Worm (Caenorhabditis elegans) whole organism, young adult: ENCODE results near the gene cpg-4.

ENCODE experiments used
- B0019.2 ChIP-seq: fragments of 200-800 bp; sonication (Bioruptor generic); conservative IDR thresholded peaks from 2 replicates; pipeline ENCODE4 v1.3.6; 2022; ENCODE audit warnings: missing genetic modification reagents, missing genetic modification characterization, missing compliant biosample characterization
- B0261.1 ChIP-seq: sonication (generic microtip); optimal IDR thresholded peaks from 2 replicates; lab custom pipeline; 2016; ENCODE audit warnings: mild to moderate bottlenecking, missing genetic modification characterization, moderate library complexity, missing compliant biosample characterization
- B0336.3 ChIP-seq: fragments of 200-800 bp; sonication (Bioruptor generic); IDR thresholded peaks from 2 replicates; pipeline ENCODE4 v1.3.6; 2022; ENCODE audit warnings: missing genetic modification characterization, missing compliant biosample characterization
- C06A6.2 ChIP-seq: fragments of 200-800 bp; sonication (Bioruptor generic); conservative IDR thresholded peaks from 2 replicates; pipeline ENCODE4 v1.3.6; 2022; ENCODE audit warnings: missing genetic modification characterization, missing compliant biosample characterization
- D2030.7 ChIP-seq: fragments of 200-800 bp; sonication (Bioruptor generic); IDR thresholded peaks from 2 replicates; pipeline ENCODE4 v1.3.6; 2022; ENCODE audit warnings: missing genetic modification reagents, missing genetic modification characterization, missing compliant biosample characterization
- F39B2.1 ChIP-seq: fragments of 200-800 bp; sonication (Bioruptor generic); IDR thresholded peaks from 2 replicates; pipeline ENCODE4 v1.3.6; 2022; ENCODE audit warnings: missing genetic modification reagents, missing genetic modification characterization, missing compliant biosample characterization
- F49E8.2 ChIP-seq: sonication (generic microtip); optimal IDR thresholded peaks from 3 replicates; lab custom pipeline; 2017; ENCODE audit warnings: missing genetic modification characterization, mild to moderate bottlenecking, missing compliant biosample characterization, antibody characterized with exemption, moderate library complexity; ENCODE audit not compliant: insufficient read depth
- F52B5.7 ChIP-seq: sonication (generic microtip); optimal IDR thresholded peaks from 2 replicates; lab custom pipeline; 2016; ENCODE audit warnings: mild to moderate bottlenecking, missing genetic modification characterization, missing compliant biosample characterization
- F55B11.4 ChIP-seq: sonication (generic microtip); optimal IDR thresholded peaks from 2 replicates; lab custom pipeline; 2016; ENCODE audit warnings: missing compliant biosample characterization, missing genetic modification characterization, borderline replicate concordance; ENCODE audit not compliant: insufficient read depth
- F57A8.1 ChIP-seq: fragments of 200-800 bp; sonication (Bioruptor generic); optimal IDR thresholded peaks from 2 replicates; lab custom pipeline; 2018; ENCODE audit warnings: mild to moderate bottlenecking, missing genetic modification characterization, moderate library complexity, missing compliant biosample characterization
- F57C9.4 ChIP-seq: sonication (generic microtip); optimal IDR thresholded peaks from 2 replicates; lab custom pipeline; 2017; ENCODE audit warnings: mild to moderate bottlenecking, missing genetic modification characterization, missing compliant biosample characterization
- Y67H2A.10 ChIP-seq: fragments of 200-800 bp; sonication (Bioruptor generic); conservative IDR thresholded peaks from 2 replicates; pipeline ENCODE4 v1.3.6; 2022; ENCODE audit warnings: missing genetic modification reagents, missing genetic modification characterization, missing compliant biosample characterization
- Y95B8A.8 ChIP-seq: fragments of 200-800 bp; sonication (Bioruptor generic); IDR thresholded peaks from 2 replicates; pipeline ENCODE4 v1.3.6; 2022; ENCODE audit warnings: missing genetic modification reagents, missing genetic modification characterization, missing compliant biosample characterization
- atf-7 ChIP-seq: sonication (generic microtip); optimal IDR thresholded peaks from 2 replicates; lab custom pipeline; 2017; ENCODE audit warnings: mild to moderate bottlenecking, missing genetic modification characterization, missing compliant biosample characterization
- athp-1 ChIP-seq: sonication (generic microtip); optimal IDR thresholded peaks from 2 replicates; lab custom pipeline; 2017; ENCODE audit warnings: mild to moderate bottlenecking, missing genetic modification characterization, missing compliant biosample characterization
- bed-1 ChIP-seq: fragments of 200-800 bp; sonication (Bioruptor generic); IDR thresholded peaks from 2 replicates; pipeline ENCODE4 v1.3.6; 2022; ENCODE audit warnings: missing genetic modification reagents, missing genetic modification characterization, missing compliant biosample characterization
- ceh-40 ChIP-seq: fragments of 200-800 bp; sonication (Bioruptor generic); IDR thresholded peaks from 2 replicates; pipeline ENCODE4 v1.3.6; 2022; ENCODE audit warnings: missing genetic modification characterization, missing compliant biosample characterization
- ceh-58 ChIP-seq: fragments of 200-800 bp; sonication (Bioruptor generic); IDR thresholded peaks from 2 replicates; pipeline ENCODE4 v1.3.6; 2022; ENCODE audit warnings: missing genetic modification characterization, missing compliant biosample characterization
- chd-7 ChIP-seq: sonication (generic microtip); optimal IDR thresholded peaks from 2 replicates; lab custom pipeline; 2016; ENCODE audit warnings: mild to moderate bottlenecking, missing genetic modification characterization, moderate library complexity, missing compliant biosample characterization
- egl-44 ChIP-seq: fragments of 200-800 bp; sonication (Bioruptor generic); IDR thresholded peaks from 2 replicates; pipeline ENCODE4 v1.3.6; 2022; ENCODE audit warnings: missing genetic modification reagents, missing genetic modification characterization, missing compliant biosample characterization
- ets-4 ChIP-seq: fragments of 200-800 bp; sonication (Bioruptor generic); optimal IDR thresholded peaks from 2 replicates; lab custom pipeline; 2018; ENCODE audit warnings: mild to moderate bottlenecking, missing genetic modification characterization, missing compliant biosample characterization
- fkh-3 ChIP-seq: sonication (generic microtip); optimal IDR thresholded peaks from 2 replicates; lab custom pipeline; 2016; ENCODE audit warnings: mild to moderate bottlenecking, missing genetic modification characterization, missing compliant biosample characterization
- him-1 ChIP-seq: sonication (generic microtip); optimal IDR thresholded peaks from 2 replicates; lab custom pipeline; 2016; ENCODE audit warnings: missing genotype, missing genetic modification reagents, missing genetic modification characterization, missing compliant biosample characterization
- hmg-20 ChIP-seq: fragments of 200-800 bp; sonication (Bioruptor generic); IDR thresholded peaks from 2 replicates; pipeline ENCODE4 v1.3.6; 2022; ENCODE audit warnings: missing genetic modification reagents, missing genetic modification characterization, missing compliant biosample characterization
- hrde-1 ChIP-seq: sonication (generic microtip); optimal IDR thresholded peaks from 2 replicates; lab custom pipeline; 2016; ENCODE audit warnings: missing genetic modification characterization, mild to moderate bottlenecking, missing compliant biosample characterization, moderate library complexity, missing genotype, missing genetic modification reagents, borderline replicate concordance
- hsf-1 ChIP-seq: fragments of 200-800 bp; sonication (Bioruptor generic); IDR thresholded peaks from 2 replicates; pipeline ENCODE4 v1.3.6; 2022; ENCODE audit warnings: missing genetic modification reagents, missing genetic modification characterization, missing compliant biosample characterization
- lag-1 ChIP-seq: fragments of 200-800 bp; sonication (Bioruptor generic); IDR thresholded peaks from 2 replicates; pipeline ENCODE4 v1.3.6; 2022; ENCODE audit warnings: missing genetic modification reagents, missing genetic modification characterization, missing compliant biosample characterization
- lin-35 ChIP-seq, 3 experiments: fragments of 150-350 bp in 2 of 3; sonication (generic microtip) in 1 of 3; optimal IDR thresholded peaks; 2 replicates each; lab custom pipeline; 2014 to 2018; ENCODE audit warnings: missing biosample characterization in 3 of 3, missing genetic modification characterization in 3 of 3, missing genetic modification reagents in 3 of 3
- lsl-1 ChIP-seq: fragments of 200-800 bp; sonication (Bioruptor generic); optimal IDR thresholded peaks from 2 replicates; lab custom pipeline; 2018; ENCODE audit warnings: mild to moderate bottlenecking, missing genetic modification characterization, moderate library complexity, missing compliant biosample characterization
- mcd-1 ChIP-seq: fragments of 200-800 bp; sonication (Bioruptor generic); IDR thresholded peaks from 2 replicates; pipeline ENCODE4 v1.3.6; 2022; ENCODE audit warnings: missing genetic modification reagents, missing genetic modification characterization, missing compliant biosample characterization
- nfya-2 ChIP-seq: fragments of 200-800 bp; sonication (Bioruptor generic); IDR thresholded peaks from 2 replicates; pipeline ENCODE4 v1.3.6; 2022; ENCODE audit warnings: missing genetic modification reagents, missing genetic modification characterization, missing compliant biosample characterization
- nfyb-1 ChIP-seq: fragments of 200-800 bp; sonication (Bioruptor generic); IDR thresholded peaks from 2 replicates; pipeline ENCODE4 v1.3.6; 2022; ENCODE audit warnings: missing genetic modification reagents, missing genetic modification characterization, missing compliant biosample characterization
- nhr-179 ChIP-seq: sonication (generic microtip); optimal IDR thresholded peaks from 2 replicates; lab custom pipeline; 2016; ENCODE audit warnings: mild to moderate bottlenecking, missing genetic modification characterization, missing compliant biosample characterization
- nhr-80 ChIP-seq: sonication (generic microtip); optimal IDR thresholded peaks from 2 replicates; lab custom pipeline; 2016; ENCODE audit warnings: missing genetic modification characterization, missing compliant biosample characterization
- nhr-90 ChIP-seq: sonication (generic microtip); optimal IDR thresholded peaks from 2 replicates; lab custom pipeline; 2016; ENCODE audit warnings: missing genotype, mild to moderate bottlenecking, missing genetic modification characterization, missing compliant biosample characterization
- rcor-1 ChIP-seq: fragments of 200-800 bp; sonication (Bioruptor generic); IDR thresholded peaks from 2 replicates; pipeline ENCODE4 v1.3.6; 2022; ENCODE audit warnings: missing genetic modification reagents, missing genetic modification characterization, missing compliant biosample characterization
- rec-8 ChIP-seq, 2 experiments: sonication (generic microtip); optimal IDR thresholded peaks; 2 replicates each; lab custom pipeline; 2016; ENCODE audit warnings: mild to moderate bottlenecking in 2 of 2, missing genetic modification characterization in 2 of 2, missing genetic modification reagents in 2 of 2, missing genotype in 2 of 2, missing biosample characterization in 1 of 2, missing compliant biosample characterization in 1 of 2, moderate library complexity in 1 of 2
- repo-1 ChIP-seq: sonication (generic microtip); optimal IDR thresholded peaks from 2 replicates; lab custom pipeline; 2017; ENCODE audit warnings: mild to moderate bottlenecking, missing genetic modification characterization, missing compliant biosample characterization
- rpc-1 ChIP-seq, 2 experiments: fragments of 150-350 bp in 1 of 2; sonication (generic microtip) in 1 of 2; optimal IDR thresholded peaks; 2 replicates each; lab custom pipeline; 2014 to 2018; ENCODE audit warnings: missing biosample characterization in 1 of 2, missing genetic modification characterization in 1 of 2, missing genetic modification reagents in 1 of 2, missing genotype in 1 of 2
- sdz-38 ChIP-seq: sonication (generic microtip); optimal IDR thresholded peaks from 2 replicates; lab custom pipeline; 2016; ENCODE audit warnings: missing genotype, missing genetic modification characterization, missing compliant biosample characterization
- sea-2 ChIP-seq: fragments of 200-800 bp; sonication (Bioruptor generic); IDR thresholded peaks from 2 replicates; pipeline ENCODE4 v1.3.6; 2022; ENCODE audit warnings: missing genetic modification characterization, missing compliant biosample characterization
- snpc-1.1 ChIP-seq: sonication (generic microtip); optimal IDR thresholded peaks from 2 replicates; lab custom pipeline; 2017; ENCODE audit warnings: missing genetic modification characterization, mild to moderate bottlenecking, missing compliant biosample characterization, antibody characterized with exemption, moderate library complexity, missing genotype, missing genetic modification reagents; ENCODE audit not compliant: insufficient read depth
- snpc-3.4 ChIP-seq: sonication (generic microtip); optimal IDR thresholded peaks from 2 replicates; lab custom pipeline; 2017; ENCODE audit warnings: missing genetic modification characterization, mild to moderate bottlenecking, missing compliant biosample characterization, antibody characterized with exemption, moderate library complexity, missing genotype, missing genetic modification reagents
- zfh-2 ChIP-seq: fragments of 200-800 bp; sonication (Bioruptor generic); conservative IDR thresholded peaks from 2 replicates; pipeline ENCODE4 v1.3.6; 2022; ENCODE audit warnings: missing genetic modification reagents, missing genetic modification characterization, missing compliant biosample characterization
- zim-3 ChIP-seq: sonication (generic microtip); optimal IDR thresholded peaks from 2 replicates; lab custom pipeline; 2017; ENCODE audit warnings: mild to moderate bottlenecking, missing genetic modification characterization, moderate library complexity, missing compliant biosample characterization
- ztf-18 ChIP-seq: sonication (generic microtip); optimal IDR thresholded peaks from 2 replicates; lab custom pipeline; 2016; ENCODE audit warnings: missing genotype, mild to moderate bottlenecking, missing genetic modification characterization, missing compliant biosample characterization
- ztf-26 ChIP-seq: sonication (generic microtip); optimal IDR thresholded peaks from 2 replicates; lab custom pipeline; 2017; ENCODE audit warnings: missing genetic modification characterization, missing compliant biosample characterization

Gene cpg-4

DNA sequence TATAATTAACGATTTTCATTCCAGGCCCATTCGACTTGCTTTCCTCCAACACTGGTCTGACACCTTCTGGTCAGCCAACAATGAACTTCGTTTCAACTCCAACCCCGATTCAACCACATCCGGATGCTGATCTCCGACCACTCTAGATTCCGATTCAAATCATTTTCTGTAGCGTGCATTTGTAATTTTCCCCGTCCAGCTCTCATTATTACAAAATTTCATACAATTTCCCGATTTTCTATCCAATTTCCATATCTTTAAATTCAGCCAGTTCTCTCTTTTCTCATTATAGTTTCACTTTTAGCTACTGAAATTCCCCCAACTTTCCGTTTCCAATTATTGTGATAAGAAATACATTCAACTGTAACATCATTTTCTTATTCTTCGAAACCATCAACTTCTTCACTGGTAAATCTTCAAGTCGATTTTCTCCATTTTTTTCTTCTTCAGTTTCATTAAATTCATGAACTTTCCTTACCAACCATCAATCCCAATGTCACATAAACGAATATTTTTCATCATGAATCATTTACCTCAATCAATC lies 19.4 kb downstream of the cpg-4 start (continued):
- TF ChIP-seq lag-1 (GFP tag; lab: Robert Waterston, UW) (no peak), nhr-80 (no peak), F57A8.1 (GFP tag; lab: Kevin White, UChicago) (no peak), repo-1 (peak; percentile 14), F49E8.2 (tag; lab: Kevin White, UChicago) (no peak), C06A6.2 (GFP tag; lab: Robert Waterston, UW) (no peak), F39B2.1 (GFP tag; lab: Robert Waterston, UW) (no peak), zfh-2 (GFP tag; lab: Robert Waterston, UW) (no peak), F57C9.4 (no peak), B0336.3 (GFP tag; lab: Robert Waterston, UW) (peak; percentile 68), him-1 (peak; percentile 34), rpc-1 (optimal IDR thresholded peaks at IDR 0.05; lab: Kevin White, UChicago) (no peak), rpc-1 (tag; optimal IDR thresholded peaks at IDR 0.05; lab: Kevin White, UChicago) (no peak), snpc-1.1 (tag; lab: Kevin White, UChicago) (peak; percentile 36), mcd-1 (GFP tag; lab: Robert Waterston, UW) (peak; percentile 4; the same call in 1 of the 2 replicates), snpc-3.4 (tag; lab: Kevin White, UChicago) (peak; percentile 52), hmg-20 (GFP tag; lab: Robert Waterston, UW) (no peak), F52B5.7 (tag; lab: Kevin White, UChicago) (no peak), B0019.2 (GFP tag; lab: Robert Waterston, UW) (no peak), rec-8 (tag; optimal IDR thresholded peaks at IDR 0.05; lab: Kevin White, UChicago) (no peak), nfya-2 (GFP tag; lab: Robert Waterston, UW) (no peak), Y67H2A.10 (GFP tag; lab: Robert Waterston, UW) (no peak), ztf-18 (tag; lab: Kevin White, UChicago) (no peak), lin-35 (GFP tag; optimal IDR thresholded peaks at IDR 0.05; lab: Kevin White, UChicago) (peak in 1 of 3 experiments; percentile 2), F55B11.4 (tag; lab: Kevin White, UChicago) (no peak), sdz-38 (tag; lab: Kevin White, UChicago) (no peak), hsf-1 (GFP tag; lab: Robert Waterston, UW) (peak; percentile 60; the same call in 1 of the 2 replicates), athp-1 (tag; lab: Kevin White, UChicago) (no peak), chd-7 (tag; lab: Kevin White, UChicago) (no peak)
- TF ChIP-seq, all 124 proteins: peak for 17

DNA sequence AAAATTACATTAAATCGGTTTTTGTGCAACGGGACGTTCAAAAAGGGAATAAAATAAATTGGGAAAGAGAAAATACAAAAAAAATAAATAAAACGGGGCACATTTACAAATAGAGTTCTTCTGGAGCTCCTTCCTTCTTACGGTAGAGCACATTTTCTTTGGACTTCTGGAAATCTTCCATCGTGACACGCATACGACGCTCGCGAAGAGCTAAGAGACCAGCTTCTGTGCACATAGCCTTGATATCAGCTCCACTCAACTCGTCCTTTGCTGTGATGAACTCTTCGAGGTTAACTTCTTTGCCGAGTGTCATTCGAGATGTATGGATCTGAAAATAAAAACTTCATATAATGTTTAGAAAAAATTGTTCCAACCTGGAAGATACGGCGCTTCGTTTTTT lies 19.9 kb downstream of the cpg-4 start:
- TF ChIP-seq F52B5.7 (tag; lab: Kevin White, UChicago) (no peak), rcor-1 (no peak), sea-2 (GFP tag; lab: Robert Waterston, UW) (no peak), ets-4 (GFP tag; lab: Kevin White, UChicago) (no peak), nhr-90 (no peak), B0261.1 (tag; lab: Kevin White, UChicago) (no peak), lsl-1 (GFP tag; lab: Kevin White, UChicago) (no peak), ztf-26 (no peak), fkh-3 (tag; lab: Kevin White, UChicago) (no peak), ceh-58 (no peak), Y95B8A.8 (no peak), atf-7 (no peak), nhr-80 (no peak), F39B2.1 (GFP tag; lab: Robert Waterston, UW) (no peak), nhr-179 (no peak), D2030.7 (GFP tag; lab: Robert Waterston, UW) (no peak), egl-44 (GFP tag; lab: Robert Waterston, UW) (no peak), bed-1 (GFP tag; lab: Robert Waterston, UW) (no peak), hrde-1 (no peak), zim-3 (tag; lab: Kevin White, UChicago) (no peak), athp-1 (tag; lab: Kevin White, UChicago) (no peak), nfyb-1 (GFP tag; lab: Robert Waterston, UW) (0 out of 2 replicates have a peak, but pooled peaks have one; percentile 22), ceh-40 (0 out of 2 replicates have a peak, but pooled peaks have one; percentile 23)
